Fruit fly (Drosophila melanogaster): ENCODE data around the gene Ggt-1.
A peak's percentile ranks its signal among the peaks of the same experiment; 100 is the strongest.

Ggt-1 gene

DNA sequence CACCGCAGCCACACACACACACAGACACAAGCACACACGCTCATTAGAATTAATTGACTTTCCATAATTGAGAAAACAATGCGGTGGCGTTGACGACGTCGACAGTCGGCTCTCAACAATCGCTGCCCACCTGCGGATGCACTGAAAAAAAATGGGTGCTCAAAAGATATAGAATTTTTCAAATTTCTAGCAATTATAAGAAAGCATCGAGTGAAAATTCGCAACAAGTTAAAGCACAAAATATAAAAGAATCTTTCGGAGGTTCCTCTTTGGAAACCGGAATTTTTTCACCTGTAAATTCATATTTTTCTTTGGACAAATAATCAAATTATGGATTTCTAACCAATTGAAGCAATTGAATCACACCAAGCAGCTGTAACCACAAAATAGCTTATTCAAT, 29.6 kb upstream of the Ggt-1 start (continued):
- TF ChIP-seq sisA (GFP tag; IDR thresholded peaks at IDR 0.05) = peak; percentile 38; the same call in 1 of the 2 replicates
- TF ChIP-seq yki (optimal IDR thresholded peaks at IDR 0.05) = no peak
- 0 out of 2 replicates have a peak, but pooled peaks have one; percentile 15 for TF ChIP-seq CG31441 (GFP tag; IDR thresholded peaks at IDR 0.05)
- no peak for TF ChIP-seq knrl (GFP tag; IDR thresholded peaks at IDR 0.05; ENCODE audit: partially characterized antibody)
- no peak for TF ChIP-seq CG42726 (GFP tag; IDR thresholded peaks at IDR 0.05; ENCODE audit: partially characterized antibody)
- no peak for TF ChIP-seq corto (GFP tag; optimal IDR thresholded peaks at IDR 0.05)
- peak; percentile 1 for TF ChIP-seq Chrac-16 (GFP tag; optimal IDR thresholded peaks at IDR 0.05)
- peak; percentile 6 for TF ChIP-seq Xbp1 (GFP tag; optimal IDR thresholded peaks at IDR 0.05)
- 0 out of 3 replicates have a peak, but pooled peaks have one; percentile 23 for TF ChIP-seq CG17361 (GFP tag; IDR thresholded peaks at IDR 0.05)
- no peak for TF ChIP-seq Nf-YB (GFP tag; optimal IDR thresholded peaks at IDR 0.05)
- TF ChIP-seq CG13424 (tag; optimal IDR thresholded peaks at IDR 0.05) = no peak
- TF ChIP-seq schlank (tag; optimal IDR thresholded peaks at IDR 0.05) = no peak
- TF ChIP-seq gem (tag; optimal IDR thresholded peaks at IDR 0.05) = peak; percentile 59
- no peak for TF ChIP-seq pan (optimal IDR thresholded peaks at IDR 0.05)
- peak in 1 of 2 experiments; percentile 36 for TF ChIP-seq pan (GFP tag; optimal IDR thresholded peaks at IDR 0.05 in 1 of 2, IDR thresholded peaks at IDR 0.05 in 1 of 2)
- no peak for TF ChIP-seq CG2875 (GFP tag; optimal IDR thresholded peaks at IDR 0.05)
- peak; percentile 19 for TF ChIP-seq PHDP (tag; optimal IDR thresholded peaks at IDR 0.05)
- peak; percentile 33 for TF ChIP-seq unpg (GFP tag; optimal IDR thresholded peaks at IDR 0.05)
- peak; percentile 24 for TF ChIP-seq Oli (tag; optimal IDR thresholded peaks at IDR 0.05)
- no peak for TF ChIP-seq maf-S (GFP tag; optimal IDR thresholded peaks at IDR 0.05)
- 0 out of 2 replicates have a peak, but pooled peaks have one; percentile 14 for TF ChIP-seq stc (GFP tag; IDR thresholded peaks at IDR 0.05)
- no peak for TF ChIP-seq kni (GFP tag; optimal IDR thresholded peaks at IDR 0.05)
- peak; percentile 9 for TF ChIP-seq Med (GFP tag)
- no peak for TF ChIP-seq Hr3 (GFP tag; optimal IDR thresholded peaks at IDR 0.05)
- TF ChIP-seq pfk (GFP tag; optimal IDR thresholded peaks at IDR 0.05) = no peak
- no peak for TF ChIP-seq CG17385 (GFP tag; optimal IDR thresholded peaks at IDR 0.05)
- TF ChIP-seq lola (GFP tag; optimal IDR thresholded peaks at IDR 0.05) = peak in 1 of 3 experiments; percentile 17
- TF ChIP-seq BEAF-32 (GFP tag; optimal IDR thresholded peaks at IDR 0.05) = no peak
- no peak for TF ChIP-seq tap (tag; optimal IDR thresholded peaks at IDR 0.05)
- no peak for TF ChIP-seq ap (GFP tag; IDR thresholded peaks at IDR 0.05)
- TF ChIP-seq cato (GFP tag; optimal IDR thresholded peaks at IDR 0.05; ENCODE audit: borderline replicate concordance) = no peak
- TF ChIP-seq CG18619 (GFP tag; optimal IDR thresholded peaks at IDR 0.05) = no peak
- TF ChIP-seq inv (GFP tag; IDR thresholded peaks at IDR 0.05; ENCODE audit: partially characterized antibody) = no peak
- no peak for TF ChIP-seq bbx (GFP tag; IDR thresholded peaks at IDR 0.05; ENCODE audit: partially characterized antibody)
- no peak for TF ChIP-seq wor (GFP tag; IDR thresholded peaks at IDR 0.05)
- no peak for TF ChIP-seq CG4617 (GFP tag; optimal IDR thresholded peaks at IDR 0.05; ENCODE audit: borderline replicate concordance)
- TF ChIP-seq Antp (GFP tag; optimal IDR thresholded peaks at IDR 0.05) = peak; percentile 5
- TF ChIP-seq CG15011 (GFP tag; optimal IDR thresholded peaks at IDR 0.05) = no peak
- peak; percentile 69; the same call in 1 of the 2 replicates for TF ChIP-seq Xrp1 (GFP tag; IDR thresholded peaks at IDR 0.05)
- no peak for TF ChIP-seq CG12219 (GFP tag; optimal IDR thresholded peaks at IDR 0.05)
- no peak for TF ChIP-seq ERR (GFP tag; optimal IDR thresholded peaks at IDR 0.05)
- TF ChIP-seq dmrt99B (tag; optimal IDR thresholded peaks at IDR 0.05) = peak; percentile 17
- no peak for TF ChIP-seq Tbp (GFP tag; optimal IDR thresholded peaks at IDR 0.05)
- TF ChIP-seq CG13894 (tag; optimal IDR thresholded peaks at IDR 0.05) = no peak
- TF ChIP-seq Bdp1 (GFP tag; optimal IDR thresholded peaks at IDR 0.05) = no peak
- no peak for TF ChIP-seq CG6272 (GFP tag; IDR thresholded peaks at IDR 0.05)
- TF ChIP-seq CG16863 (GFP tag; optimal IDR thresholded peaks at IDR 0.05) = no peak
- peak; percentile 47; the same call in 1 of the 2 replicates for TF ChIP-seq vvl (GFP tag; IDR thresholded peaks at IDR 0.05)
- peak; percentile 10; the same call in 1 of the 2 replicates for TF ChIP-seq slbo (GFP tag; IDR thresholded peaks at IDR 0.05)
- no peak for TF ChIP-seq CG4707 (GFP tag; optimal IDR thresholded peaks at IDR 0.05)

Data from whole organism, embryonic.